Fruit fly (Drosophila melanogaster) Kc167 (cell line): ENCODE results near the gene Hira.

Source experiments
- Myc ChIP-seq: fragments of >200 bp; optimal IDR thresholded peaks from 2 replicates; lab custom pipeline; 2017; ENCODE audit warnings: missing external identifiers
- Sin3A ChIP-seq: fragments of >200 bp; optimal IDR thresholded peaks from 2 replicates; lab custom pipeline; 2018; ENCODE audit warnings: missing external identifiers
- h ChIP-seq: fragments of >200 bp; optimal IDR thresholded peaks from 3 replicates; lab custom pipeline; 2018; ENCODE audit warnings: missing external identifiers
- insv ChIP-seq: fragments of >200 bp; optimal IDR thresholded peaks from 3 replicates; lab custom pipeline; 2018; ENCODE audit warnings: missing external identifiers
- psq ChIP-seq: fragments of >200 bp; optimal IDR thresholded peaks from 2 replicates; lab custom pipeline; 2017; ENCODE audit warnings: missing external identifiers
- ttk ChIP-seq: sonication (Bioruptor generic); optimal IDR thresholded peaks from 2 replicates; lab custom pipeline; 2017; ENCODE audit warnings: missing external identifiers

Gene Hira

DNA sequence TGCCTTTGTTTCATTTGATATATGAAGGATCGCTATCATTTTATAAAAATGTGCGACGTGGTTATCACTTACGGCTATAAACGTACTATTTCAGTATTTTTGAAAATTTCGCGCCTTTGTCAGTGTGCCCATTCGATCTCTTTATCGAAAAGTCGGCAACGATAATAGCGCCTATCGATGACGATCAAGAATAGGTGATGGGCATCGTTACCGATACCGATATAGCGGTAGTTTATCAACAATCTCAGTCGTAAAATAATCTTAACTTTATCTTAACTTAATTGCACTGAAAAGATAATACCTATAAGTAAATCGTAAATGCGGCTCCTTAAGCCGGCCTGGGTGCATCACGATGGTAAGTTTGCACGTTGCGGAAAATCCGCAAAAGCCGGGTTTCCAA, at the start of gene Hira:
Gene Hira, plus strand, starts transcription at position 215 of the 400 bp plus-strand sequence.
- no peak for TF ChIP-seq Sin3A
- no peak for TF ChIP-seq ttk (lab: Kevin White, UChicago)
- no peak for TF ChIP-seq insv (lab: Kevin White, UChicago)
- TF ChIP-seq h (lab: Kevin White, UChicago), result no peak
- no peak for TF ChIP-seq Myc
- no peak for TF ChIP-seq psq (lab: Kevin White, UChicago)

DNA sequence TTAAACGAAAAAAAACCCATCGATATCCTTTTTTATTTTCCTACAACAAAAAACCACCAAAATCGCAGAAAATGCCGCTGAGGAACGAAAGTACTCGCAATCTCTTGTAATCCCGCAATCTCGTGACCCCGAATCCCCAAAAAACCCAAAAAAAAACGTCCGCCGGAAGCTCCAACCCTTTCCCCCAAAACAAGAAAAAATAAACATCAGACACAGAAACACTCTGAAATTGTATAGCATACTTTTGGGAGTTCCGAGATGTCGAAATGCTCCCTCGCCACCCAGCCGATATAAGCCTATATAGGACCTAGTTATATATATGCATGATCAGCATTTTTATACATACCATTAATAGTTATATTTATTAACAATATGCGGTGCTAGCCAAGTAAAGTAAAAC, 45.0 kb upstream of the Hira start:
- no peak for TF ChIP-seq Sin3A

DNA sequence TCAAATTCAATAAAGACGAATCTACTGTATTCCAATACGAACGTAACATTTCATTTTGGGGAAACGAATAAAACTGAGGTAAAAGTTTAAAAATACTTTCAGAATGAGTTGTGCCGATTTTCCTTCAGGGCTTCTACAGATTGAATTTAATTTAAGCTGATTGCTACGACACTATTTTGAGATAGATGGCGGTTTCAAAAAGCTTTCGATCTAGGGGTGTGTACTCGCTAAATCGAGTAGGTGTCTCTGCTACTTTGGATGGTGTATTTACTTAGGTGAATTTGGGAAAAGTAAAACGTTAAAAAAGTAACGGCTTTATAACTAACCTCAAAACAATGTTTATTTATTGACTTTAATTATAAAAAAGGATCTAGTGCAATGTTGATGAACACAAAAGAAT, 43.1 kb upstream of the Hira start:
- TF ChIP-seq ttk (lab: Kevin White, UChicago) (no peak), h (lab: Kevin White, UChicago) (no peak), Sin3A (no peak), Myc (no peak), insv (lab: Kevin White, UChicago) (no peak), psq (lab: Kevin White, UChicago) (no peak)

DNA sequence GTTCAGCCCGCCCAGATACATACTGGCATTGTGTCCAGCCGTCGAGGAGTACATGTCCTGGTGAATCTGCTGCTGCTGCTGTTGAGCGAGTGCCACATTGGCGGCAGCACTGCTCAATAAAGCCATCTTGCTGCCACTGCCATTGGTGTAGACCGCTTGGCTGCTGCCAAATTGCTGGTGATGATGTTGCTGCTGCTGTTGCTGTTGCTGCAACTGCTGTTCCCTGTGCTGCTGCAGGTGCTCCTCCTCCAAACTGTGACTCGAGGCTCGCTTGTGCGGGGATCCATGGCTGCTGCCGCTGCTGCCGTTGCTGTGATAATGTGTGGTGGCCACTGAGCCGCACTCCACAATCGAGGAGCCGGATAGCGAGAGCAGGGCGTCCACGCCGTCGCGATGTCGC, 35.8 kb upstream of the Hira start:
- no peak for TF ChIP-seq ttk (lab: Kevin White, UChicago)
- TF ChIP-seq h (lab: Kevin White, UChicago), result no peak
- no peak for TF ChIP-seq Sin3A
- no peak for TF ChIP-seq Myc
- TF ChIP-seq insv (lab: Kevin White, UChicago), result no peak
- no peak for TF ChIP-seq psq (lab: Kevin White, UChicago)

DNA sequence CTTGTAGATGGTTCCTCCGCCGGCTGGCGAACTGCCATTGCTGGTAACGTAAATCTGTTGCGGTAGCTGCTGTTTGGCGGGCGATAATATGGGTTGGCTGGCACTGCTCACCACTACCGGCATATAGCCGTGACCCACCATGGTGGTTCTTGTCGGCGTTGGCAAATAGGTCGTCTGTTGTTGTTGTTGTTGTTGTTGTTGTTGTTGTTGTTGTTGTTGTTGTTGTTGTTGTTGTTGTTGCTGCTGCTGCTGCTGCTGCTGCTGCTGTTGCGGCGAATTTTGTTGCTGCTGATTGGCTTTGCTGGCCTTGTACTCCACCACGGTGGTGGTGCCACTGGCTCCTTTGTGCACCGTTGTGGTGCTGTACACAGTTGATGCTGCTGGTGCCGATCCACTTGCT, 33.0 kb upstream of the Hira start:
- TF ChIP-seq h (lab: Kevin White, UChicago) (no peak), psq (lab: Kevin White, UChicago) (no peak), Myc (no peak), insv (lab: Kevin White, UChicago) (no peak), Sin3A (no peak), ttk (lab: Kevin White, UChicago) (no peak)

- TF ChIP-seq Myc (no peak), insv (lab: Kevin White, UChicago) (no peak), h (lab: Kevin White, UChicago) (no peak), Sin3A (no peak), psq (lab: Kevin White, UChicago) (no peak), ttk (lab: Kevin White, UChicago) (no peak)
These were observed 31.2 kb upstream of the Hira start for dm6 chrX:7690683-7691082.

dm6 chrX:7691221-7691914, 30.6 kb upstream of the Hira start:
- TF ChIP-seq ttk (lab: Kevin White, UChicago) (no peak), h (lab: Kevin White, UChicago) (no peak), insv (lab: Kevin White, UChicago) (no peak), Sin3A (no peak), Myc (no peak), psq (lab: Kevin White, UChicago) (no peak)

DNA sequence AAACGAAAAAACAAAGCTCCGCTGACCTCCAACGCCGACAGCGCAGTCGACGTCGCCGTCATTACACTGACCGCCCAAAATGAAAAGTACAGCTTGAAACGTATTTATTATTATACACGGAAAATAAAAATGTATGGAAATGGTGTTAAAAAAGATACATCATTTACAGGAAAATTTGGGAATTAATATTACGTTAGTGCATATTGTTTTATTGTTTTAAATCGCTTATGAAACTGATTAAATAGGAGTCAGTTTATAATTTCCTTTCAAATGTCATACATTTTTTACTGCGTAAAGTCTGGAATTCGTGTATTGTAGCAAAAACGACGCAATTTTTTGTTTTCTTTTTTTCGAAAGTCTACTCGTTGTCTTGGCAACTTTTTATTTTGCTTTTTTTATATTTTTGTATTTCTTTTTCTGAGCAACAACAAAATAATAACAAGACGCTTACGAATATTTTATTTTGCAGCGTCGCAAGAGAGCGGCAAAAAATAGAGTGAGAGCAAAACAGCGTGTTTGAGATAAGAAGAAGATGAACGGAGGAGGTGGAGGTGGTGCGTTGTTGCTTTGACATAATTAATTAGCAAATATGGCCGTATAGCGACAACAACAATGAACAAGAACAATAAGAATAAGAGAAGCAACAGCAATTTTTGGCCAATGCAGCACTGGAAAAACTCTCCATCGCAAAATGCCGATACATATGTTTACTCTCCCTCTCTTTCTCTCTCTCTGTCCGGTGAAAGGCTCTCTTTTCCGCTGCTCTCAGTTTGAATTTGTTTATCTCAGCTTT, 29.8 kb upstream of the Hira start:
- TF ChIP-seq Sin3A (no peak), ttk (lab: Kevin White, UChicago) (no peak), psq (lab: Kevin White, UChicago) (no peak), Myc (no peak), h (lab: Kevin White, UChicago) (no peak), insv (lab: Kevin White, UChicago) (no peak)

dm6 chrX:7692740-7693064, 29.2 kb upstream of the Hira start:
- TF ChIP-seq psq (lab: Kevin White, UChicago) (no peak), insv (lab: Kevin White, UChicago) (no peak), Myc (no peak), Sin3A (no peak), ttk (lab: Kevin White, UChicago) (no peak), h (lab: Kevin White, UChicago) (no peak)

- TF ChIP-seq psq (lab: Kevin White, UChicago) (no peak), h (lab: Kevin White, UChicago) (no peak), Myc (no peak), Sin3A (no peak), insv (lab: Kevin White, UChicago) (no peak), ttk (lab: Kevin White, UChicago) (no peak)
These were observed 28.5 kb upstream of the Hira start for dm6 chrX:7693423-7693822.

DNA sequence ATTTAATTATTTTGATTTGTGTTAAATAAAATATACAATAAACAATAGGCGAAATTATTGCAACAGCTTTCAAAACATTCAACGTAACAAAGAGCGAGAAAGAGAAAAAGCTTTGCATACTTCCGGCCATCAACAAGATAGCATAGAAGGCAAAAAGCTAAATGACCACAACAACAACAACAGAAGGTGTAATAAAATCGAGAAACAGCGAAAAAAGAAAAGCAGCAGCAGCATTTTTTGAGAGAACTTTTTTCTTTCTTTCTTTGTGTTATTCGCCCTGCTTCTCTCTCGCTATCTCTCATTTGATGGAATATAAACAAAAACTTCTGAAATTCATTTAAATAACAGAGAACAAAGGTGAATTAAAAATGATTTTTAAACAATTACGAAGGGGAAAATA, 27.7 kb upstream of the Hira start:
- no peak for TF ChIP-seq psq (lab: Kevin White, UChicago)
- no peak for TF ChIP-seq insv (lab: Kevin White, UChicago)
- no peak for TF ChIP-seq Myc
- no peak for TF ChIP-seq h (lab: Kevin White, UChicago)
- TF ChIP-seq ttk (lab: Kevin White, UChicago), result no peak

DNA sequence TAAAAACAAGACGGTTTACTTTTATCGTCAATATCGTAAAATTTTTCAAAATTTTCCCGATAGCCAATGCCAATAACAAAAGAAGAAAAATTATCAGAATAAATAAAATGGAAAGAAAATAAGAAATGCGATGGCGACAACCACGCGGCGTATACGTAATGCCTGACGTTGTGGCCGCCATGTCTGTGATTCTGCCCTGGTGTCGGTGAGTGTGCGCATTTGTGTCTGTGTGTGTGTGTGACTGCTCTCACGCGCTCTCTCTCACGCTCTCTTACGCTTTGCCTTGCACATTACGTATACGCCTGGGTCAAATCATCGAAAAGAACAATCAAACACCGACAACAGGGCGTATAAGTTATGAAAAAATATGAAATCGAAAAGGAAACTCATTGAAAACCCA, 27.1 kb upstream of the Hira start:
- no peak for TF ChIP-seq ttk (lab: Kevin White, UChicago)
- no peak for TF ChIP-seq insv (lab: Kevin White, UChicago)
- TF ChIP-seq psq (lab: Kevin White, UChicago), result no peak
- no peak for TF ChIP-seq Myc
- TF ChIP-seq h (lab: Kevin White, UChicago), result no peak
- TF ChIP-seq Sin3A, result no peak
